Worm (Caenorhabditis elegans): Measurements from ENCODE around the gene T01B7.5.

T01B7.5 gene

ce11 chrII:8743379-8744173 lies 26.9 kb downstream of the T01B7.5 start, which contains the start of gene mak-1:
Gene mak-1 (plus strand): TSS chrII:8744071.
- no peak for TF ChIP-seq mbf-1 (tag; optimal IDR thresholded peaks at IDR 0.05)
- no peak for TF ChIP-seq zag-1 (tag; optimal IDR thresholded peaks at IDR 0.05)
- TF ChIP-seq sma-9 (GFP tag; optimal IDR thresholded peaks at IDR 0.05), result peak; percentile 92
- TF ChIP-seq sma-9 (tag; optimal IDR thresholded peaks at IDR 0.05), result no peak
- TF ChIP-seq mdl-1 (tag; optimal IDR thresholded peaks at IDR 0.05), result peak; percentile 11 to 28
- peak; percentile 19 for TF ChIP-seq gmeb-1 (tag; optimal IDR thresholded peaks at IDR 0.05)
- no peak for TF ChIP-seq egl-27 (tag; optimal IDR thresholded peaks at IDR 0.05)
- TF ChIP-seq R02D3.7 (tag; optimal IDR thresholded peaks at IDR 0.05), result no peak
- TF ChIP-seq crh-2 (tag; optimal IDR thresholded peaks at IDR 0.05), result no peak
- no peak for TF ChIP-seq Y55F3AM.14 (GFP tag; optimal IDR thresholded peaks at IDR 0.05)
- TF ChIP-seq lin-13 (GFP tag; optimal IDR thresholded peaks at IDR 0.05), result peak; percentile 44
- TF ChIP-seq elt-3 (tag; optimal IDR thresholded peaks at IDR 0.05), result no peak
- TF ChIP-seq aly-2 (tag; optimal IDR thresholded peaks at IDR 0.05), result no peak
- TF ChIP-seq nhr-21 (tag; optimal IDR thresholded peaks at IDR 0.05), result peak; percentile 37
- no peak for TF ChIP-seq sem-4 (tag; optimal IDR thresholded peaks at IDR 0.05)
- TF ChIP-seq ztf-4 (tag; optimal IDR thresholded peaks at IDR 0.05), result no peak
- TF ChIP-seq nhr-237 (tag; optimal IDR thresholded peaks at IDR 0.05), result no peak
- peak; percentile 51 for TF ChIP-seq F13H6.1 (tag; optimal IDR thresholded peaks at IDR 0.05)
- no peak for TF ChIP-seq nhr-77 (tag; optimal IDR thresholded peaks at IDR 0.05)
- TF ChIP-seq peb-1 (tag; optimal IDR thresholded peaks at IDR 0.05), result no peak
- no peak for TF ChIP-seq nhr-23 (tag; optimal IDR thresholded peaks at IDR 0.05)
- TF ChIP-seq blmp-1 (tag; optimal IDR thresholded peaks at IDR 0.05; ENCODE audit: insufficient read depth), result peak; percentile 31
- no peak for TF ChIP-seq C34F6.9 (tag; optimal IDR thresholded peaks at IDR 0.05)
- no peak for TF ChIP-seq ztf-11 (tag; optimal IDR thresholded peaks at IDR 0.05)
- no peak for TF ChIP-seq lsy-2 (tag; optimal IDR thresholded peaks at IDR 0.05)
- no peak for TF ChIP-seq alr-1 (tag; optimal IDR thresholded peaks at IDR 0.05)
- TF ChIP-seq unc-39 (tag; optimal IDR thresholded peaks at IDR 0.05), result no peak
- no peak for TF ChIP-seq ceh-82 (tag; optimal IDR thresholded peaks at IDR 0.05)
- TF ChIP-seq nhr-25 (tag; optimal IDR thresholded peaks at IDR 0.05), result peak; percentile 67
- no peak for TF ChIP-seq ztf-1 (GFP tag; conservative IDR thresholded peaks at IDR 0.05)
- TF ChIP-seq nhr-129 (tag; optimal IDR thresholded peaks at IDR 0.05), result peak; percentile 58
- peak; percentile 92 for TF ChIP-seq ama-1 (optimal IDR thresholded peaks at IDR 0.05)

ce11 chrII:8744555-8745448 lies 28.2 kb downstream of the T01B7.5 start:
- no peak for TF ChIP-seq ZK546.5 (tag; optimal IDR thresholded peaks at IDR 0.05)
- peak; percentile 75 for TF ChIP-seq sma-9 (GFP tag; optimal IDR thresholded peaks at IDR 0.05)
- no peak for TF ChIP-seq sma-9 (tag; optimal IDR thresholded peaks at IDR 0.05)
- no peak for TF ChIP-seq mab-5 (tag; optimal IDR thresholded peaks at IDR 0.05)
- TF ChIP-seq mdl-1 (tag; optimal IDR thresholded peaks at IDR 0.05), result peak; percentile 33 to 47
- no peak for TF ChIP-seq lin-13 (GFP tag; optimal IDR thresholded peaks at IDR 0.05)
- peak; percentile 35 for TF ChIP-seq ztf-4 (tag; optimal IDR thresholded peaks at IDR 0.05)
- TF ChIP-seq ceh-82 (tag; optimal IDR thresholded peaks at IDR 0.05), result no peak
- TF ChIP-seq blmp-1 (tag; optimal IDR thresholded peaks at IDR 0.05; ENCODE audit: insufficient read depth), result no peak
- no peak for TF ChIP-seq nhr-77 (tag; optimal IDR thresholded peaks at IDR 0.05)
- no peak for TF ChIP-seq lin-11 (tag; optimal IDR thresholded peaks at IDR 0.05)
- no peak for TF ChIP-seq egl-27 (tag; optimal IDR thresholded peaks at IDR 0.05)
- no peak for TF ChIP-seq elt-3 (tag; optimal IDR thresholded peaks at IDR 0.05)
- TF ChIP-seq gmeb-1 (tag; optimal IDR thresholded peaks at IDR 0.05), result no peak
- no peak for TF ChIP-seq nhr-12 (tag; optimal IDR thresholded peaks at IDR 0.05)
- TF ChIP-seq nhr-129 (tag; optimal IDR thresholded peaks at IDR 0.05), result peak; percentile 72
- TF ChIP-seq nhr-10 (tag; optimal IDR thresholded peaks at IDR 0.05), result no peak
- TF ChIP-seq Y55F3AM.14 (GFP tag; optimal IDR thresholded peaks at IDR 0.05), result no peak
- no peak for TF ChIP-seq nhr-23 (tag; optimal IDR thresholded peaks at IDR 0.05)
- no peak for TF ChIP-seq dmd-4 (tag; optimal IDR thresholded peaks at IDR 0.05)
- TF ChIP-seq ztf-1 (GFP tag; conservative IDR thresholded peaks at IDR 0.05), result no peak
- TF ChIP-seq skn-1 (tag; optimal IDR thresholded peaks at IDR 0.05), result no peak
- TF ChIP-seq alr-1 (tag; optimal IDR thresholded peaks at IDR 0.05), result no peak
- no peak for TF ChIP-seq R02D3.7 (tag; optimal IDR thresholded peaks at IDR 0.05)
- TF ChIP-seq elt-1 (tag; optimal IDR thresholded peaks at IDR 0.05), result no peak
- TF ChIP-seq zag-1 (tag; optimal IDR thresholded peaks at IDR 0.05), result no peak
- TF ChIP-seq nhr-21 (tag; optimal IDR thresholded peaks at IDR 0.05), result peak; percentile 22
- TF ChIP-seq crh-2 (tag; optimal IDR thresholded peaks at IDR 0.05), result peak; percentile 39
- peak; percentile 91 for TF ChIP-seq ama-1 (optimal IDR thresholded peaks at IDR 0.05)
- TF ChIP-seq nhr-6 (tag; optimal IDR thresholded peaks at IDR 0.05), result no peak
- TF ChIP-seq fos-1 (tag; optimal IDR thresholded peaks at IDR 0.05), result no peak
- TF ChIP-seq peb-1 (tag; optimal IDR thresholded peaks at IDR 0.05), result no peak
- TF ChIP-seq lin-39 (tag; optimal IDR thresholded peaks at IDR 0.05), result no peak
- TF ChIP-seq unc-62 (GFP tag; optimal IDR thresholded peaks at IDR 0.05), result no peak
- no peak for TF ChIP-seq ztf-11 (tag; optimal IDR thresholded peaks at IDR 0.05)
- peak; percentile 2 for TF ChIP-seq nhr-25 (tag; optimal IDR thresholded peaks at IDR 0.05)
- TF ChIP-seq F13H6.1 (tag; optimal IDR thresholded peaks at IDR 0.05), result peak; percentile 29
- TF ChIP-seq unc-55 (GFP tag; optimal IDR thresholded peaks at IDR 0.05), result no peak
- TF ChIP-seq mbf-1 (tag; optimal IDR thresholded peaks at IDR 0.05), result no peak
- no peak for TF ChIP-seq unc-39 (tag; optimal IDR thresholded peaks at IDR 0.05)
